Fruit fly (Drosophila melanogaster) whole organism: ENCODE measurements around the gene CG6785.

Experiments used
- CG8478 ChIP-seq: fragments of >200 bp; optimal IDR thresholded peaks from 2 replicates; lab custom pipeline; 2018; ENCODE audit warnings: inconsistent platforms
- Dll ChIP-seq: fragments of >200 bp; optimal IDR thresholded peaks from 2 replicates; lab custom pipeline; 2017
- EcR ChIP-seq, 2 experiments: fragments of >200 bp; optimal IDR thresholded peaks; 2 replicates each; lab custom pipeline; 2017; ENCODE audit warnings: missing biosample characterization in 2 of 2, missing genetic modification characterization in 2 of 2, missing genetic modification reagents in 2 of 2
- pan ChIP-seq: fragments of >200 bp; optimal IDR thresholded peaks from 2 replicates; lab custom pipeline; 2017
- psq ChIP-seq: fragments of >200 bp; optimal IDR thresholded peaks from 2 replicates; lab custom pipeline; 2017
- usp ChIP-seq: fragments of >200 bp; optimal IDR thresholded peaks from 2 replicates; lab custom pipeline; 2017; ENCODE audit warnings: missing biosample characterization, missing genetic modification characterization, mixed read lengths

DNA sequence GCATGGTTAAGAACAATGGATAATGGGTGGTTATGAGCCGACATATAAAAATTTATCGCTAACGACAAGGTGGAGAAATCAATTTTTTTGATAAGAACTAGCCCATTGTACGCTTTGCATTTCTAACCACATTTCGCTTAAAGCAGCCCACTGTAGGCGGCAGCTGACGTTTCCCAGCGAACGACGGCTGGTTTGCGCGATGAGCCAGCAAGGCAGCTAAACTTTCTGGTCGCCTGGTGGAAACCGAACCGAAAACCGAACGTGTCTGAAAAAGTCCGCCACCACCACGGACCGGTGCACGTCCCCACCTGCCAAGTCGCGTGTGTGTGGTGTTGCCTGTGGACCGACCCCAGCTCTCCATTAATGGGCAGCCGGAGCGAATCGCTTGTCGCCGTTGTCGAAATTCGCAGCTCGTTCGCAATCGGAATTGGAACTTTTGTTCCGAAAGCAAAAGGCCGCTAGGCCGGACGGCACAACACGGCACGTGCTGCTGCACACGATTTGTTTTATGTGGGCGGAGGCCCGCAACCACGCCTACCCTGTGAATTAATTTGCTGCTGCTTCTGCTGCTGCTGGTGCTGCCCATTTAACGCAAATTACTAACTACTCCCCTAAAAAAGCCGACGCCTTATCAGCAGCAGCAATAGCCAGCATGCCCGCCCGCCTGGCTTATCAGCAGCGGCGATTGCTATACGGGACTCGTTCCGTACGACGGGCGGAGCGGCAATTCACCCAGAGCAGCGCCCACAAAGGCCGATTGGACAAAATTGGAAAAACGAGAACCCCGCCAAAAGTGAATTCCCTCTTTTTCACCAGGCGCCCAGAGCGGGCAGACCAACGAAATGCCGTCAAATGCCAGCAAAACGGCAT, 41.8 kb downstream of the CG6785 start:
- TF ChIP-seq psq (lab: Kevin White, UChicago) (no peak), usp (no peak), CG8478 (lab: Kevin White, UChicago) (no peak), Dll (peak; percentile 50), pan (lab: Kevin White, UChicago) (no peak), EcR (GFP tag; optimal IDR thresholded peaks at IDR 0.05; lab: Kevin White, UChicago) (no peak)
